Worm (Caenorhabditis elegans) whole organism, young adult: ENCODE data around the gene F08F8.6.

ENCODE experiments used
- B0336.3 ChIP-seq: fragments of 200-800 bp; sonication (Bioruptor generic); IDR thresholded peaks from 2 replicates; pipeline ENCODE4 v1.3.6; 2022; ENCODE audit warnings: missing genetic modification characterization, missing compliant biosample characterization
- ama-1 ChIP-seq, 3 experiments: fragments of 150-350 bp in 1 of 3; sonication (generic microtip) in 2 of 3; optimal IDR thresholded peaks; 2 replicates each; lab custom pipeline; 2014 to 2018; ENCODE audit warnings: missing biosample characterization in 2 of 3, missing genetic modification characterization in 2 of 3, missing genetic modification reagents in 2 of 3
- attf-3 ChIP-seq: fragments of 200-800 bp; sonication (Bioruptor generic); conservative IDR thresholded peaks from 2 replicates; pipeline ENCODE4 v1.3.6; 2022; ENCODE audit warnings: missing genetic modification reagents, missing genetic modification characterization, missing compliant biosample characterization
- hlh-26 ChIP-seq: fragments of 200-800 bp; sonication (Bioruptor generic); conservative IDR thresholded peaks from 2 replicates; pipeline ENCODE4 v1.3.6; 2022; ENCODE audit warnings: missing genetic modification reagents, missing genetic modification characterization, missing compliant biosample characterization
- let-607 ChIP-seq, 2 experiments: fragments of 200-800 bp in 1 of 2; sonication (Bioruptor generic) in 1 of 2; sonication (generic microtip) in 1 of 2; optimal IDR thresholded peaks; 2 replicates each; lab custom pipeline; 2016 to 2018; ENCODE audit warnings: mild to moderate bottlenecking in 2 of 2, missing compliant biosample characterization in 2 of 2, missing genetic modification characterization in 2 of 2, moderate library complexity in 2 of 2, missing genotype in 1 of 2
- lin-35 ChIP-seq, 3 experiments: fragments of 150-350 bp in 2 of 3; sonication (generic microtip) in 1 of 3; optimal IDR thresholded peaks; 2 replicates each; lab custom pipeline; 2014 to 2018; ENCODE audit warnings: missing biosample characterization in 3 of 3, missing genetic modification characterization in 3 of 3, missing genetic modification reagents in 3 of 3
- lin-40 ChIP-seq: sonication (generic microtip); optimal IDR thresholded peaks from 2 replicates; lab custom pipeline; 2016; ENCODE audit warnings: missing genetic modification characterization, mild to moderate bottlenecking, missing compliant biosample characterization, missing genotype, missing genetic modification reagents
- mel-28 ChIP-seq: sonication (generic microtip); optimal IDR thresholded peaks from 2 replicates; lab custom pipeline; 2016; ENCODE audit warnings: borderline replicate concordance, mild to moderate bottlenecking, missing genetic modification characterization, missing compliant biosample characterization
- unc-62 ChIP-seq: fragments of 150-350 bp; optimal IDR thresholded peaks from 2 replicates; lab custom pipeline; 2014; ENCODE audit warnings: missing biosample characterization, missing genetic modification reagents, missing genetic modification characterization
- zim-3 ChIP-seq: sonication (generic microtip); optimal IDR thresholded peaks from 2 replicates; lab custom pipeline; 2017; ENCODE audit warnings: mild to moderate bottlenecking, missing genetic modification characterization, moderate library complexity, missing compliant biosample characterization

ce11 chrIII:7395354-7395753 lies 51.9 kb downstream of the F08F8.6 start, which contains the start of gene lgc-50:
- no peak for TF ChIP-seq lin-40 (tag; lab: Kevin White, UChicago)
- TF ChIP-seq zim-3 = no peak
- TF ChIP-seq unc-62 = no peak
- no peak for TF ChIP-seq lin-35 (GFP tag; optimal IDR thresholded peaks at IDR 0.05; lab: Kevin White, UChicago)
- no peak for TF ChIP-seq ama-1 (optimal IDR thresholded peaks at IDR 0.05; lab: Kevin White, UChicago)
- TF ChIP-seq ama-1 (GFP tag; optimal IDR thresholded peaks at IDR 0.05; lab: Kevin White, UChicago) = no peak
- no peak for TF ChIP-seq B0336.3 (GFP tag; lab: Robert Waterston, UW)
- no peak for TF ChIP-seq let-607 (tag; optimal IDR thresholded peaks at IDR 0.05; lab: Kevin White, UChicago)
- no peak for TF ChIP-seq attf-3 (GFP tag; lab: Robert Waterston, UW)
- no peak for TF ChIP-seq mel-28 (tag; lab: Kevin White, UChicago)
- TF ChIP-seq hlh-26 (GFP tag; lab: Robert Waterston, UW) = no peak
